Fruit fly (Drosophila melanogaster): ENCODE data around the gene CG43248.

CG43248 gene

dm6 chr3L:15535228-15535598, 3.9 kb upstream of the CG43248 start, which contains the start of gene CrebA:
CrebA (plus strand) TSS chr3L:15535395.
- TF ChIP-seq Gug (GFP tag; IDR thresholded peaks at IDR 0.05) (no peak), CG11902 (GFP tag; optimal IDR thresholded peaks at IDR 0.05) (no peak), CG6163 (GFP tag; IDR thresholded peaks at IDR 0.05) (peak; percentile 18; the same call in 1 of the 3 replicates), Hr38 (GFP tag; optimal IDR thresholded peaks at IDR 0.05) (no peak), eg (GFP tag; IDR thresholded peaks at IDR 0.05) (peak; percentile 13; the same call in 2 of the 3 replicates), CG9139 (GFP tag; optimal IDR thresholded peaks at IDR 0.05) (no peak), CG6792 (GFP tag; optimal IDR thresholded peaks at IDR 0.05) (no peak), CG1621 (tag; optimal IDR thresholded peaks at IDR 0.05) (peak; percentile 17)

DNA sequence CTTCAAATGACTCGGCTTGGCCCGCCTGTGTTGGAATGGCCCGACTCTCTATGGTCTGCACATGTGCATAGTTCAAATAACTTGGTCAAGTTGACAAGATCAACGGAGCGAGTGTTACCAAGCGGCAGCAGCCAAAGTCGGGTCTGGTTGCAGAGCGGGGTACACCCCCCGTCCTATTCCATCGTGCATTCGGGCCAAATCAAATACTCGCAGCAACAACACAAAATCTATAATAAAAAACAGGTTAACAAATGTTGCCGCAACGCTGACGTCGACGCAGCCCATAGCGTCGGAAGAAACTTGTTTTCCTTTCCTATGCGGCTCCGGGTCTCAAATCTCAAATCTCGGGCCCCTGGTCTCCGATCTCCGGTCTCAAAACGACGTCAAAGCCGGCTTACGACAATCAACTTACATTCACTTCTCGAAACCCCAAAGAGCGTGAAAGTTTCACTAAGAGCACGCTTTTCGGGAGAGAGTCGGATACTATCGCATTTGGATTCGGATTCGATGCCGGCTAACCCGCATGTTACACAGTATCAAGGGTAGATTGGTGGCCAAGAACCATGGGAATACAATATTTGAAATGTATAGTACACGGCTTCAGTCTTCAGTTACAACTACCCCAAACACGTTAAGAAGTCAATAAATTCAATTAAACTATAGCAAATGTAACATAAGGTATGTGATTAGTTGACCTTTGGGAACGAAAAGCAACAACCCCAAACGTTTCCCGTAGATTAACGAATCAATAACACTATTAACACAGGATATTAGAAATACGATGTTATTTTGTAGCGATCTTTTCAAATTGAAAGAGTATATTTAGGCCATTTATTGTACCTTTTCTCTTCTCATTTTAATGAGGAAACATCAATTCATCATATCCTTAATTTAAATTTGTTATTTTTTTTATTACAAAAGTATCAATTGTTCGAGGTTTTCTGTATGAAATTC, 3.3 kb upstream of the CG43248 start:
- TF ChIP-seq dsx (GFP tag; optimal IDR thresholded peaks at IDR 0.05; ENCODE audit: poor library complexity, severe bottlenecking) (peak; percentile 11), OdsH (GFP tag; optimal IDR thresholded peaks at IDR 0.05) (peak; percentile 81), CG15336 (GFP tag; IDR thresholded peaks at IDR 0.05) (peak; percentile 28; the same call in 1 of the 2 replicates), Sox102F (GFP tag; optimal IDR thresholded peaks at IDR 0.05) (peak; percentile 69), Hr39 (GFP tag; optimal IDR thresholded peaks at IDR 0.05) (peak; percentile 81), vri (GFP tag; optimal IDR thresholded peaks at IDR 0.05) (peak; percentile 24), Eip75B (GFP tag; optimal IDR thresholded peaks at IDR 0.05) (peak; percentile 76), fkh (GFP tag; optimal IDR thresholded peaks at IDR 0.05) (peak; percentile 23), dac (GFP tag; optimal IDR thresholded peaks at IDR 0.05) (peak; percentile 70), lz (GFP tag; optimal IDR thresholded peaks at IDR 0.05) (peak; percentile 79), Hr4 (GFP tag; optimal IDR thresholded peaks at IDR 0.05) (peak; percentile 79), Ets96B (tag; optimal IDR thresholded peaks at IDR 0.05) (peak; percentile 62), CG10669 (GFP tag; optimal IDR thresholded peaks at IDR 0.05) (peak; percentile 60), CG31627 (GFP tag; optimal IDR thresholded peaks at IDR 0.05) (peak; percentile 79), spab (GFP tag; optimal IDR thresholded peaks at IDR 0.05) (peak; percentile 70), CG3032 (tag; optimal IDR thresholded peaks at IDR 0.05) (peak; percentile 71), CG1621 (tag; optimal IDR thresholded peaks at IDR 0.05) (peak; percentile 64), fd59A (GFP tag; optimal IDR thresholded peaks at IDR 0.05) (peak; percentile 82), Sox15 (GFP tag; optimal IDR thresholded peaks at IDR 0.05) (peak; percentile 76), CG8319 (GFP tag; optimal IDR thresholded peaks at IDR 0.05) (peak; percentile 44), CG4318 (GFP tag; optimal IDR thresholded peaks at IDR 0.05) (peak; percentile 60), Eip93F (GFP tag; optimal IDR thresholded peaks at IDR 0.05) (no peak), Sox14 (GFP tag; optimal IDR thresholded peaks at IDR 0.05) (peak; percentile 77), cyc (GFP tag; optimal IDR thresholded peaks at IDR 0.05) (peak; percentile 77), achi (GFP tag; optimal IDR thresholded peaks at IDR 0.05) (peak; percentile 67), salr (GFP tag; optimal IDR thresholded peaks at IDR 0.05) (peak; percentile 19 to 86), CG6854 (GFP tag; optimal IDR thresholded peaks at IDR 0.05) (no peak), CG32006 (GFP tag; optimal IDR thresholded peaks at IDR 0.05) (peak; percentile 90), CG6163 (GFP tag; IDR thresholded peaks at IDR 0.05) (peak; percentile 8; the same call in 1 of the 3 replicates), Hr38 (GFP tag; optimal IDR thresholded peaks at IDR 0.05) (no peak), CG16779 (tag; optimal IDR thresholded peaks at IDR 0.05) (peak; percentile 68), CG8632 (GFP tag; optimal IDR thresholded peaks at IDR 0.05) (peak; percentile 77), Eip78C (GFP tag) (peak; percentile 95), pdm3 (GFP tag; optimal IDR thresholded peaks at IDR 0.05) (peak; percentile 79), CG6792 (GFP tag; optimal IDR thresholded peaks at IDR 0.05) (peak; percentile 71), svp (GFP tag) (peak; percentile 93), CG9139 (GFP tag; optimal IDR thresholded peaks at IDR 0.05) (peak; percentile 51), Lpt (GFP tag; optimal IDR thresholded peaks at IDR 0.05) (peak; percentile 48), Smox (GFP tag; optimal IDR thresholded peaks at IDR 0.05) (peak; percentile 80), CG34406 (GFP tag; optimal IDR thresholded peaks at IDR 0.05) (peak; percentile 76), esn (GFP tag; optimal IDR thresholded peaks at IDR 0.05) (peak; percentile 87), CG8119 (GFP tag; IDR thresholded peaks at IDR 0.05) (0 out of 3 replicates have a peak, but pooled peaks have one; percentile 37), topi (GFP tag; optimal IDR thresholded peaks at IDR 0.05) (peak; percentile 83), Blimp-1 (GFP tag; optimal IDR thresholded peaks at IDR 0.05) (peak; percentile 34)

Data from whole organism, prepupa.